Fruit fly (Drosophila melanogaster): ENCODE results near the gene Sh.

DNA sequence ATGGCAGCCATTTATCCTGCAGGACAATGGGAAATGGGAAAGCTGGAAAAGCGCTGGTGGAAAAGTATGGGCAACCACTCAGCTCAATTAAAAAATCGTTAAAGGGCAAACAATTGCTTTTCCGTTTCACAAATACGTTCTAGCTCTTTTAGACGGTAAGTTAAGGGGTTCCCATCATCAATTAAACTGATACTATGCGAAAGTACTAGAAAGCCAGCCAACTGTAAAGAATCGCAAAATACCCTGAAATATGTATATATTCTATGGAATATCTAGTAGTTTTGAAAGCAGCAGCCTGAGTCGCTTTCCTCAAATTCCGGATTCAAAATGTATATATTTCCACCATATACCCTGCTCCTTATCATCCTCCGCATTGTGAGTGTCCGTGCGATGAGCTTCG lies 179.6 kb downstream of the Sh start, which contains the start of gene CG12985:
- TF ChIP-seq Bdp1 (GFP tag; optimal IDR thresholded peaks at IDR 0.05) (no peak), CG7928 (GFP tag; optimal IDR thresholded peaks at IDR 0.05) (no peak), psq (GFP tag; optimal IDR thresholded peaks at IDR 0.05) (no peak), CG7372 (GFP tag; IDR thresholded peaks at IDR 0.05) (no peak), cg (GFP tag; optimal IDR thresholded peaks at IDR 0.05) (no peak)

All from whole organism, embryonic.